Fruit fly (Drosophila melanogaster) whole organism, embryonic: ENCODE data around the gene CG44004.

Experiments used
- Awh ChIP-seq: fragments of 200-800 bp; sonication (Bioruptor generic); IDR thresholded peaks from 2 replicates; pipeline ENCODE4, ENCODE4 v1.3.6; 2022; ENCODE audit warnings: missing biosample characterization, missing genetic modification characterization
- B-H1 ChIP-seq: fragments of 200-800 bp; sonication (Bioruptor generic); IDR thresholded peaks from 3 replicates; pipeline ENCODE4 v1.3.6; 2022; ENCODE audit warnings: missing biosample characterization, missing genetic modification characterization
- CG10147 ChIP-seq: fragments of 200-800 bp; sonication (Bioruptor generic); optimal IDR thresholded peaks from 2 replicates; lab custom pipeline; 2019; ENCODE audit warnings: missing biosample characterization, mild to moderate bottlenecking, missing genetic modification characterization, moderate library complexity
- CG10209 ChIP-seq: fragments of 200-800 bp; sonication (Bioruptor generic); optimal IDR thresholded peaks from 3 replicates; lab custom pipeline; 2017; ENCODE audit warnings: missing biosample characterization, mild to moderate bottlenecking, missing genetic modification characterization, missing genetic modification reagents
- CG10462 ChIP-seq: fragments of 200-800 bp; sonication (Bioruptor generic); optimal IDR thresholded peaks from 2 replicates; lab custom pipeline; 2016; ENCODE audit warnings: missing biosample characterization, missing genetic modification characterization
- CG12942 ChIP-seq: fragments of 200-800 bp; sonication (Bioruptor generic); optimal IDR thresholded peaks from 3 replicates; lab custom pipeline; 2016; ENCODE audit warnings: missing biosample characterization, missing genetic modification characterization
- CG14710 ChIP-seq: fragments of 200-800 bp; sonication (Bioruptor generic); optimal IDR thresholded peaks from 3 replicates; lab custom pipeline; 2019; ENCODE audit warnings: missing biosample characterization, mild to moderate bottlenecking, missing genetic modification characterization, moderate library complexity
- CG14965 ChIP-seq: fragments of 200-800 bp; sonication (Bioruptor generic); optimal IDR thresholded peaks from 2 replicates; lab custom pipeline; 2016; ENCODE audit warnings: missing biosample characterization, missing genetic modification characterization, borderline replicate concordance
- CG15269 ChIP-seq: fragments of 200-800 bp; sonication (Bioruptor generic); optimal IDR thresholded peaks from 2 replicates; lab custom pipeline; 2018; ENCODE audit warnings: missing biosample characterization, mild to moderate bottlenecking, missing genetic modification characterization, moderate library complexity
- CG1603 ChIP-seq: fragments of 200-800 bp; sonication (Bioruptor generic); optimal IDR thresholded peaks from 2 replicates; lab custom pipeline; 2019; ENCODE audit warnings: missing biosample characterization, mild to moderate bottlenecking, missing genetic modification characterization, moderate library complexity
- CG2202 ChIP-seq: fragments of 200-800 bp; sonication (Bioruptor generic); optimal IDR thresholded peaks from 2 replicates; lab custom pipeline; 2018; ENCODE audit warnings: missing biosample characterization, mild to moderate bottlenecking, missing genetic modification characterization
- CG32767 ChIP-seq: fragments of 200-800 bp; sonication (Bioruptor generic); IDR thresholded peaks from 2 replicates; pipeline ENCODE4 v1.3.6; 2022; ENCODE audit warnings: missing biosample characterization, missing genetic modification characterization
- CG32772 ChIP-seq: fragments of 200-800 bp; sonication (Bioruptor generic); IDR thresholded peaks from 2 replicates; pipeline ENCODE4 v1.3.6; 2022; ENCODE audit warnings: missing biosample characterization, missing genetic modification characterization
- CG3281 ChIP-seq: fragments of 200-800 bp; sonication (Bioruptor generic); optimal IDR thresholded peaks from 3 replicates; lab custom pipeline; 2017; ENCODE audit warnings: missing biosample characterization, mild to moderate bottlenecking, missing genetic modification characterization
- CG3995 ChIP-seq: fragments of 200-800 bp; sonication (Bioruptor generic); optimal IDR thresholded peaks from 3 replicates; lab custom pipeline; 2016; ENCODE audit warnings: missing biosample characterization, missing genetic modification characterization
- CG4617 ChIP-seq: fragments of 200-800 bp; sonication (Bioruptor generic); optimal IDR thresholded peaks from 3 replicates; lab custom pipeline; 2016; ENCODE audit warnings: missing biosample characterization, missing genetic modification characterization, borderline replicate concordance
- CG5953 ChIP-seq: fragments of 200-800 bp; sonication (Bioruptor generic); IDR thresholded peaks from 2 replicates; pipeline ENCODE4 v1.3.6; 2022; ENCODE audit warnings: missing biosample characterization, missing genetic modification characterization
- CG6689 ChIP-seq: fragments of 200-800 bp; sonication (Bioruptor generic); IDR thresholded peaks from 2 replicates; pipeline ENCODE4 v1.3.6; 2022; ENCODE audit warnings: missing biosample characterization, missing genetic modification characterization
- CG7271 ChIP-seq: fragments of 200-800 bp; sonication (Bioruptor generic); optimal IDR thresholded peaks from 2 replicates; lab custom pipeline; 2018; ENCODE audit warnings: missing biosample characterization, mild to moderate bottlenecking, missing genetic modification characterization, moderate library complexity
- CG7839 ChIP-seq: fragments of 200-800 bp; sonication (Bioruptor generic); optimal IDR thresholded peaks from 3 replicates; lab custom pipeline; 2018; ENCODE audit warnings: missing biosample characterization, mild to moderate bottlenecking, missing genetic modification characterization, moderate library complexity
- CG7963 ChIP-seq: fragments of 200-800 bp; sonication (Bioruptor generic); IDR thresholded peaks from 3 replicates; pipeline ENCODE4 v1.3.6; 2022; ENCODE audit warnings: missing biosample characterization, missing genetic modification characterization; ENCODE audit not compliant: partially characterized antibody
- CG9215 ChIP-seq: fragments of 200-800 bp; sonication (Bioruptor generic); IDR thresholded peaks from 2 replicates; pipeline ENCODE4 v1.3.6; 2022; ENCODE audit warnings: missing biosample characterization, missing genetic modification characterization
- HLH3B ChIP-seq: fragments of 200-800 bp; sonication (Bioruptor generic); IDR thresholded peaks from 2 replicates; pipeline ENCODE4 v1.3.6; 2022; ENCODE audit warnings: missing biosample characterization, missing genetic modification characterization
- HLHmδ ChIP-seq: fragments of 200-800 bp; sonication (Bioruptor generic); optimal IDR thresholded peaks from 2 replicates; lab custom pipeline; 2018; ENCODE audit warnings: missing biosample characterization, mild to moderate bottlenecking, missing genetic modification characterization, moderate library complexity
- Hsf ChIP-seq: fragments of 200-800 bp; sonication (Bioruptor generic); optimal IDR thresholded peaks from 3 replicates; lab custom pipeline; 2016; ENCODE audit warnings: missing biosample characterization, missing genetic modification characterization
- Max ChIP-seq: fragments of 200-800 bp; sonication (Bioruptor generic); optimal IDR thresholded peaks from 2 replicates; lab custom pipeline; 2016; ENCODE audit warnings: missing biosample characterization, mild to moderate bottlenecking, missing genetic modification characterization
- Mrtf ChIP-seq: fragments of 200-800 bp; sonication (Bioruptor generic); IDR thresholded peaks from 3 replicates; pipeline ENCODE4 v1.3.6; 2022; ENCODE audit warnings: missing biosample characterization, missing genetic modification characterization
- Sox102F ChIP-seq: fragments of 200-800 bp; sonication (Bioruptor generic); optimal IDR thresholded peaks from 2 replicates; lab custom pipeline; 2018; ENCODE audit warnings: missing biosample characterization, mild to moderate bottlenecking, missing genetic modification characterization, moderate library complexity
- Xbp1 ChIP-seq: fragments of 200-800 bp; sonication (Bioruptor generic); optimal IDR thresholded peaks from 3 replicates; lab custom pipeline; 2016; ENCODE audit warnings: missing biosample characterization, mild to moderate bottlenecking, missing genetic modification characterization
- az2 ChIP-seq: fragments of 200-800 bp; sonication (Bioruptor generic); optimal IDR thresholded peaks from 3 replicates; lab custom pipeline; 2016; ENCODE audit warnings: missing biosample characterization, missing genetic modification characterization
- bowl ChIP-seq: fragments of 200-800 bp; sonication (Bioruptor generic); IDR thresholded peaks from 2 replicates; pipeline ENCODE4 v1.3.6; 2022; ENCODE audit warnings: missing biosample characterization, missing genetic modification characterization
- cas ChIP-seq: fragments of 200-800 bp; sonication (Bioruptor generic); IDR thresholded peaks from 2 replicates; pipeline ENCODE4 v1.3.6; 2022; ENCODE audit warnings: missing biosample characterization, missing genetic modification characterization
- chm ChIP-seq: fragments of 200-800 bp; sonication (Bioruptor generic); IDR thresholded peaks from 2 replicates; pipeline ENCODE4 v1.3.6; 2022; ENCODE audit warnings: missing biosample characterization, missing genetic modification characterization
- chn ChIP-seq: fragments of 200-800 bp; sonication (Bioruptor generic); optimal IDR thresholded peaks from 2 replicates; lab custom pipeline; 2016; ENCODE audit warnings: missing biosample characterization, missing genetic modification characterization
- da ChIP-seq: fragments of 200-800 bp; sonication (Bioruptor generic); optimal IDR thresholded peaks from 2 replicates; lab custom pipeline; 2016; ENCODE audit warnings: missing biosample characterization, missing genetic modification characterization
- disco-r ChIP-seq: fragments of 200-800 bp; sonication (Bioruptor generic); optimal IDR thresholded peaks from 2 replicates; lab custom pipeline; 2016; ENCODE audit warnings: missing biosample characterization, missing genetic modification characterization
- emc ChIP-seq: fragments of 200-800 bp; sonication (Bioruptor generic); optimal IDR thresholded peaks from 2 replicates; lab custom pipeline; 2016; ENCODE audit warnings: missing biosample characterization, missing genetic modification characterization
- ftz-f1 ChIP-seq: fragments of 200-800 bp; sonication (Bioruptor generic); optimal IDR thresholded peaks from 2 replicates; lab custom pipeline; 2016; ENCODE audit warnings: missing biosample characterization, missing genetic modification characterization
- fu2 ChIP-seq: fragments of 200-800 bp; sonication (Bioruptor generic); optimal IDR thresholded peaks from 2 replicates; lab custom pipeline; 2016; ENCODE audit warnings: missing biosample characterization, missing genetic modification characterization
- her ChIP-seq: fragments of 200-800 bp; sonication (Bioruptor generic); optimal IDR thresholded peaks from 2 replicates; lab custom pipeline; 2016; ENCODE audit warnings: missing biosample characterization, missing genetic modification characterization
- ind ChIP-seq: fragments of 200-800 bp; sonication (Bioruptor generic); optimal IDR thresholded peaks from 3 replicates; lab custom pipeline; 2016; ENCODE audit warnings: missing biosample characterization, missing genetic modification characterization
- klu ChIP-seq: fragments of 200-800 bp; sonication (Bioruptor generic); IDR thresholded peaks from 2 replicates; pipeline ENCODE4 v1.3.6; 2022; ENCODE audit warnings: missing biosample characterization, missing genetic modification characterization
- mam ChIP-seq: fragments of 200-800 bp; sonication (Bioruptor generic); optimal IDR thresholded peaks from 3 replicates; lab custom pipeline; 2016; ENCODE audit warnings: missing biosample characterization, missing genetic modification characterization
- mirr ChIP-seq: fragments of 200-800 bp; sonication (Bioruptor generic); optimal IDR thresholded peaks from 3 replicates; lab custom pipeline; 2018; ENCODE audit warnings: missing biosample characterization, mild to moderate bottlenecking, missing genetic modification characterization
- ranshi ChIP-seq: fragments of 200-800 bp; sonication (Bioruptor generic); IDR thresholded peaks from 2 replicates; pipeline ENCODE4 v1.3.6; 2022; ENCODE audit warnings: missing biosample characterization, missing genetic modification characterization
- run ChIP-seq: fragments of 200-800 bp; sonication (Bioruptor generic); optimal IDR thresholded peaks from 3 replicates; lab custom pipeline; 2018; ENCODE audit warnings: missing biosample characterization, mild to moderate bottlenecking, missing genetic modification characterization
- zen ChIP-seq: fragments of 200-800 bp; sonication (Bioruptor generic); optimal IDR thresholded peaks from 3 replicates; lab custom pipeline; 2018; ENCODE audit warnings: missing biosample characterization, mild to moderate bottlenecking, missing genetic modification characterization, moderate library complexity
- zen2 ChIP-seq: fragments of 200-800 bp; sonication (Bioruptor generic); IDR thresholded peaks from 3 replicates; pipeline ENCODE4 v1.3.6; 2022; ENCODE audit warnings: missing biosample characterization, missing genetic modification characterization; ENCODE audit not compliant: partially characterized antibody

CG44004 gene

DNA sequence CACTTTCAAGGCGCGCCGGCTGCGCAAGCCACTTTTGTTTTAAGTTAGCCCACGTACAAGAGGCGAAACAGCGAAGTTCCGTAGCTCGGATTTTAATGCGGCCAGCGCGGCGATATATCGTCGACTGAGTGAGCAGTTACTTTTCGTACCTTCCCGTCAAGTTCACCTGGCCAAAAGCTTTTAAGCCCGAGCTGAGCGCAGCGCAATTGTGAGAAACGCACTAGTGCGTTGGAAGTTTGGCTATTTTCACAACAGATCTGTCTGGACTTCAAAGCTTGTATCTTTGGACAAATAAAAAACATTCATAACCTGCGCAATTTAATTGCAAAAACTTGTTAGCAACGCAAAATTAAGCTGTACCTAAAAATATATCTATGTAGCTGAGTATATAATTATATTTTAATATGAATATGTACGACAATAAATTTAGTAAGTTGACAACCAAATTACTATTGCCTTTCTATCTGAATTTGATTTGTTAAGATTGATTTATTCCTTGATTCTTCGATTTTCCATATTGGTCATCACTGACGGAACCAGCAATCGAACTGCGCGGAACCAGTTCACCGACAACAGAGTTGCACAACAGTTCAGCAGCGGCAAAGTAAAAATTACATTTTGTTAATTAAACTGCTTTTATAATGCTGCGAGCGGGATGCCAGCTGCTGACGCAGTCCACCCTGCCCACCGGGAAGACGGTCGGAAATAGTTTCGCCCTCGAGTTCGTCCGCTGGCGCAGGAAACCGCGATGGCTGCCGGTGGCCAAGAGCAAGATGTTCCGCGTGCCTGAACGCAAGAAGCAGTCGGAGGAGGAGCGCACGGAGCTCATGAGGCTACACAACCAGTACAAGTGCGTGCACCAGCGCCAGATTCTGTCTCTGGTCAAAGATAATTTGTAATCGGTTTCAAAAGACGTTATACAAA lies 32.6 kb upstream of the CG44004 start, which contains the start of the genes CG13698 and mRpS26 (continued):
- TF ChIP-seq CG10147 (GFP tag; lab: Kevin White, UChicago), result peak; percentile 65
- TF ChIP-seq HLHmδ (GFP tag; lab: Kevin White, UChicago), result no peak
- TF ChIP-seq B-H1 (GFP tag; lab: Robert Waterston, UW), result peak; percentile 41; the same call in 1 of the 3 replicates
- TF ChIP-seq CG7271, result no peak
- TF ChIP-seq her (GFP tag; lab: Kevin White, UChicago), result peak; percentile 99
- 0 out of 2 replicates have a peak, but pooled peaks have one; percentile 24 for TF ChIP-seq bowl (GFP tag; lab: Robert Waterston, UW)
- peak; percentile 30; the same call in 1 of the 3 replicates for TF ChIP-seq zen2 (GFP tag; lab: Robert Waterston, UW)
- peak; percentile 71 for TF ChIP-seq ind (GFP tag; lab: Kevin White, UChicago)
- no peak for TF ChIP-seq disco-r (GFP tag; lab: Kevin White, UChicago)
- peak; percentile 50 for TF ChIP-seq Max (GFP tag; lab: Kevin White, UChicago)
- peak; percentile 68 for TF ChIP-seq CG10209 (GFP tag; lab: Kevin White, UChicago)
- peak; percentile 72 for TF ChIP-seq Sox102F (GFP tag; lab: Kevin White, UChicago)
- TF ChIP-seq CG9215 (GFP tag; lab: Robert Waterston, UW), result peak; percentile 4; the same call in 1 of the 2 replicates
- peak; percentile 65 for TF ChIP-seq CG12942 (GFP tag; lab: Kevin White, UChicago)
- no peak for TF ChIP-seq CG7963 (GFP tag; lab: Robert Waterston, UW)
- TF ChIP-seq klu (GFP tag; lab: Robert Waterston, UW), result peak; percentile 29; the same call in 1 of the 2 replicates
- no peak for TF ChIP-seq fu2
- TF ChIP-seq CG5953 (GFP tag; lab: Robert Waterston, UW), result peak; percentile 26; the same call in 1 of the 2 replicates
- TF ChIP-seq CG6689, result peak; percentile 58
- TF ChIP-seq zen, result peak; percentile 29
- TF ChIP-seq mirr (GFP tag; lab: Kevin White, UChicago), result no peak
- peak; percentile 14 for TF ChIP-seq CG4617 (GFP tag; lab: Kevin White, UChicago)
- TF ChIP-seq emc (GFP tag; lab: Kevin White, UChicago), result no peak
- no peak for TF ChIP-seq da
- peak; percentile 55 for TF ChIP-seq Hsf (GFP tag; lab: Kevin White, UChicago)
- TF ChIP-seq run (tag; lab: Kevin White, UChicago), result no peak
- TF ChIP-seq az2 (GFP tag; lab: Kevin White, UChicago), result peak; percentile 69
- peak; percentile 72 for TF ChIP-seq CG15269 (tag; lab: Kevin White, UChicago)
- TF ChIP-seq Mrtf (GFP tag; lab: Robert Waterston, UW), result peak; percentile 44; the same call in 1 of the 3 replicates
- TF ChIP-seq CG32772 (GFP tag; lab: Robert Waterston, UW), result peak; percentile 42; the same call in 1 of the 2 replicates
- peak; percentile 50; the same call in 1 of the 2 replicates for TF ChIP-seq ranshi (GFP tag; lab: Robert Waterston, UW)
- peak; percentile 80 for TF ChIP-seq Xbp1 (GFP tag; lab: Kevin White, UChicago)
- peak; percentile 60 for TF ChIP-seq CG3281 (GFP tag; lab: Kevin White, UChicago)
- peak; percentile 52 for TF ChIP-seq chm
- TF ChIP-seq CG2202 (tag; lab: Kevin White, UChicago), result no peak
- TF ChIP-seq CG7839 (tag; lab: Kevin White, UChicago), result peak; percentile 72
- TF ChIP-seq CG1603 (tag; lab: Kevin White, UChicago), result peak; percentile 30
- TF ChIP-seq ftz-f1 (GFP tag; lab: Kevin White, UChicago), result peak; percentile 42
- peak; percentile 72 for TF ChIP-seq CG14710 (tag; lab: Kevin White, UChicago)
- TF ChIP-seq chn (GFP tag; lab: Kevin White, UChicago), result peak; percentile 50
- TF ChIP-seq CG32767 (GFP tag; lab: Robert Waterston, UW), result no peak
- TF ChIP-seq HLH3B, result 0 out of 2 replicates have a peak, but pooled peaks have one; percentile 36
- TF ChIP-seq cas (GFP tag; lab: Robert Waterston, UW), result 0 out of 2 replicates have a peak, but pooled peaks have one; percentile 25
- peak; percentile 9 for TF ChIP-seq CG10462
- no peak for TF ChIP-seq CG14965
- 0 out of 2 replicates have a peak, but pooled peaks have one; percentile 36 for TF ChIP-seq Awh
- TF ChIP-seq CG3995 (GFP tag; lab: Kevin White, UChicago), result peak; percentile 60
- TF ChIP-seq mam (GFP tag; lab: Kevin White, UChicago), result peak; percentile 62
